Worm (Caenorhabditis elegans): Measurements from ENCODE around the gene erd-2.2.

The erd-2.2 gene

ce11 chrIII:5930659-5931058, 23.8 kb downstream of the erd-2.2 start:
- TF ChIP-seq ama-1 (optimal IDR thresholded peaks at IDR 0.05): no peak
- TF ChIP-seq flt-1 (GFP tag; IDR thresholded peaks at IDR 0.05): no peak
- TF ChIP-seq ets-7 (tag; optimal IDR thresholded peaks at IDR 0.05): no peak
- TF ChIP-seq F13C5.2 (tag; optimal IDR thresholded peaks at IDR 0.05): no peak
- no peak for TF ChIP-seq pes-1 (GFP tag; IDR thresholded peaks at IDR 0.05)
- TF ChIP-seq tbx-37 (GFP tag; conservative IDR thresholded peaks at IDR 0.05): no peak
- no peak for TF ChIP-seq hmg-4 (GFP tag; optimal IDR thresholded peaks at IDR 0.05)
- no peak for TF ChIP-seq tbx-11 (GFP tag; IDR thresholded peaks at IDR 0.05)
- no peak for TF ChIP-seq hmbx-1 (tag; optimal IDR thresholded peaks at IDR 0.05)
- no peak for TF ChIP-seq ceh-13 (GFP tag; optimal IDR thresholded peaks at IDR 0.05)
- no peak for TF ChIP-seq scrt-1 (GFP tag; IDR thresholded peaks at IDR 0.05)
- TF ChIP-seq ceh-36 (tag; optimal IDR thresholded peaks at IDR 0.05): no peak
- TF ChIP-seq B0310.2 (tag; optimal IDR thresholded peaks at IDR 0.05): no peak
- no peak for TF ChIP-seq aly-1 (tag; optimal IDR thresholded peaks at IDR 0.05)
- TF ChIP-seq tra-4 (tag; optimal IDR thresholded peaks at IDR 0.05): no peak
- no peak for TF ChIP-seq sea-1 (GFP tag; conservative IDR thresholded peaks at IDR 0.05)
- no peak for TF ChIP-seq hnd-1 (tag; optimal IDR thresholded peaks at IDR 0.05)

ce11 chrIII:5931433-5931994, 24.7 kb downstream of the erd-2.2 start, which contains the start of gene EGAP1.5:
Gene EGAP1.5, plus strand, starts transcription at chrIII:5931721.
- TF ChIP-seq ceh-13 (GFP tag; optimal IDR thresholded peaks at IDR 0.05) (no peak), tbx-37 (GFP tag; conservative IDR thresholded peaks at IDR 0.05) (no peak), pes-1 (GFP tag; IDR thresholded peaks at IDR 0.05) (no peak), F13C5.2 (tag; optimal IDR thresholded peaks at IDR 0.05) (no peak), B0310.2 (tag; optimal IDR thresholded peaks at IDR 0.05) (no peak), ama-1 (optimal IDR thresholded peaks at IDR 0.05) (no peak), scrt-1 (GFP tag; IDR thresholded peaks at IDR 0.05) (no peak), sea-1 (GFP tag; conservative IDR thresholded peaks at IDR 0.05) (no peak), hnd-1 (tag; optimal IDR thresholded peaks at IDR 0.05) (no peak), ceh-36 (tag; optimal IDR thresholded peaks at IDR 0.05) (no peak), hmbx-1 (tag; optimal IDR thresholded peaks at IDR 0.05) (no peak), ets-7 (tag; optimal IDR thresholded peaks at IDR 0.05) (no peak)

- no peak for TF ChIP-seq scrt-1 (GFP tag; IDR thresholded peaks at IDR 0.05)
- no peak for TF ChIP-seq tbx-37 (GFP tag; conservative IDR thresholded peaks at IDR 0.05)
- no peak for TF ChIP-seq aly-1 (tag; optimal IDR thresholded peaks at IDR 0.05)
- no peak for TF ChIP-seq hmg-4 (GFP tag; optimal IDR thresholded peaks at IDR 0.05)
- TF ChIP-seq sea-1 (GFP tag; conservative IDR thresholded peaks at IDR 0.05): no peak
- TF ChIP-seq B0310.2 (tag; optimal IDR thresholded peaks at IDR 0.05): no peak
- no peak for TF ChIP-seq ama-1 (optimal IDR thresholded peaks at IDR 0.05)
- TF ChIP-seq hmbx-1 (tag; optimal IDR thresholded peaks at IDR 0.05): no peak
- TF ChIP-seq hnd-1 (tag; optimal IDR thresholded peaks at IDR 0.05): no peak
- no peak for TF ChIP-seq ceh-13 (GFP tag; optimal IDR thresholded peaks at IDR 0.05)
- no peak for TF ChIP-seq tra-4 (tag; optimal IDR thresholded peaks at IDR 0.05)
- no peak for TF ChIP-seq pes-1 (GFP tag; IDR thresholded peaks at IDR 0.05)
- TF ChIP-seq ets-7 (tag; optimal IDR thresholded peaks at IDR 0.05): no peak
- no peak for TF ChIP-seq flt-1 (GFP tag; IDR thresholded peaks at IDR 0.05)
Measured at ce11 chrIII:5932853-5933252, 26.0 kb downstream of the erd-2.2 start, which contains the start of gene zmp-1. Gene zmp-1, minus strand, starts transcription at chrIII:5932953.

ce11 chrIII:5934138-5934658, 27.3 kb downstream of the erd-2.2 start:
- TF ChIP-seq hmbx-1 (tag; optimal IDR thresholded peaks at IDR 0.05): no peak
- no peak for TF ChIP-seq scrt-1 (GFP tag; IDR thresholded peaks at IDR 0.05)
- TF ChIP-seq tra-4 (tag; optimal IDR thresholded peaks at IDR 0.05): no peak
- no peak for TF ChIP-seq aly-1 (tag; optimal IDR thresholded peaks at IDR 0.05)
- TF ChIP-seq ceh-36 (tag; optimal IDR thresholded peaks at IDR 0.05): no peak
- TF ChIP-seq ets-7 (tag; optimal IDR thresholded peaks at IDR 0.05): no peak
- TF ChIP-seq B0310.2 (tag; optimal IDR thresholded peaks at IDR 0.05): no peak

- TF ChIP-seq tra-4 (tag; optimal IDR thresholded peaks at IDR 0.05): no peak
- no peak for TF ChIP-seq ets-7 (tag; optimal IDR thresholded peaks at IDR 0.05)
- TF ChIP-seq tbx-37 (GFP tag; conservative IDR thresholded peaks at IDR 0.05): no peak
- TF ChIP-seq F13C5.2 (tag; optimal IDR thresholded peaks at IDR 0.05): no peak
- TF ChIP-seq hnd-1 (tag; optimal IDR thresholded peaks at IDR 0.05): no peak
- TF ChIP-seq aly-1 (tag; optimal IDR thresholded peaks at IDR 0.05): no peak
- TF ChIP-seq pes-1 (GFP tag; IDR thresholded peaks at IDR 0.05): no peak
- TF ChIP-seq sea-1 (GFP tag; conservative IDR thresholded peaks at IDR 0.05): no peak
- no peak for TF ChIP-seq B0310.2 (tag; optimal IDR thresholded peaks at IDR 0.05)
- no peak for TF ChIP-seq scrt-1 (GFP tag; IDR thresholded peaks at IDR 0.05)
- TF ChIP-seq hmg-4 (GFP tag; optimal IDR thresholded peaks at IDR 0.05): no peak
- TF ChIP-seq flt-1 (GFP tag; IDR thresholded peaks at IDR 0.05): no peak
- no peak for TF ChIP-seq ama-1 (optimal IDR thresholded peaks at IDR 0.05)
- no peak for TF ChIP-seq hmbx-1 (tag; optimal IDR thresholded peaks at IDR 0.05)
Measured at ce11 chrIII:5936992-5937391, 30.1 kb downstream of the erd-2.2 start, which contains the start of gene EGAP1.1. Gene EGAP1.1, minus strand, starts transcription at chrIII:5937220.

ce11 chrIII:5938013-5938412, 31.2 kb downstream of the erd-2.2 start:
- TF ChIP-seq ama-1 (optimal IDR thresholded peaks at IDR 0.05) (no peak), flt-1 (GFP tag; IDR thresholded peaks at IDR 0.05) (no peak), tbx-37 (GFP tag; conservative IDR thresholded peaks at IDR 0.05) (no peak), tra-4 (tag; optimal IDR thresholded peaks at IDR 0.05) (no peak)

- no peak for TF ChIP-seq tra-4 (tag; optimal IDR thresholded peaks at IDR 0.05)
- no peak for TF ChIP-seq sea-1 (GFP tag; conservative IDR thresholded peaks at IDR 0.05)
- no peak for TF ChIP-seq ceh-36 (tag; optimal IDR thresholded peaks at IDR 0.05)
- no peak for TF ChIP-seq F13C5.2 (tag; optimal IDR thresholded peaks at IDR 0.05)
- no peak for TF ChIP-seq tbx-37 (GFP tag; conservative IDR thresholded peaks at IDR 0.05)
- TF ChIP-seq hmbx-1 (tag; optimal IDR thresholded peaks at IDR 0.05): no peak
Measured at ce11 chrIII:5938790-5939452, 32.1 kb downstream of the erd-2.2 start.

Measured in whole organism, early embryonic.